Fruit fly (Drosophila melanogaster) whole organism, embryonic: ENCODE data around the gene mib1.

Experiments used
- Atf6 ChIP-seq: fragments of 200-800 bp; sonication (Bioruptor generic); IDR thresholded peaks from 2 replicates; pipeline ENCODE4 v1.3.6; 2022; ENCODE audit warnings: missing biosample characterization, missing genetic modification characterization
- Awh ChIP-seq: fragments of 200-800 bp; sonication (Bioruptor generic); IDR thresholded peaks from 2 replicates; pipeline ENCODE4, ENCODE4 v1.3.6; 2022; ENCODE audit warnings: missing biosample characterization, missing genetic modification characterization
- CG1024 ChIP-seq: fragments of 200-800 bp; sonication (Bioruptor generic); IDR thresholded peaks from 2 replicates; pipeline ENCODE4 v1.3.6; 2022; ENCODE audit warnings: missing biosample characterization, missing genetic modification characterization
- CG10366 ChIP-seq: fragments of 200-800 bp; sonication (Bioruptor generic); IDR thresholded peaks from 2 replicates; pipeline ENCODE4 v1.3.6; 2022; ENCODE audit warnings: missing biosample characterization, missing genetic modification characterization
- CG11398 ChIP-seq: fragments of 200-800 bp; sonication (Bioruptor generic); optimal IDR thresholded peaks from 2 replicates; lab custom pipeline; 2016; ENCODE audit warnings: missing biosample characterization, missing genetic modification characterization
- CG11456 ChIP-seq: fragments of 200-800 bp; sonication (Bioruptor generic); IDR thresholded peaks from 3 replicates; pipeline ENCODE4 v1.3.6; 2022; ENCODE audit warnings: missing biosample characterization, missing genetic modification characterization
- CG12104 ChIP-seq: fragments of 200-800 bp; sonication (Bioruptor generic); optimal IDR thresholded peaks from 3 replicates; lab custom pipeline; 2016; ENCODE audit warnings: missing biosample characterization, missing genetic modification characterization
- CG18764 ChIP-seq: fragments of 200-800 bp; sonication (Bioruptor generic); optimal IDR thresholded peaks from 3 replicates; lab custom pipeline; 2016; ENCODE audit warnings: missing biosample characterization, missing genetic modification characterization
- CG2678 ChIP-seq: fragments of 200-800 bp; sonication (Bioruptor generic); optimal IDR thresholded peaks from 3 replicates; lab custom pipeline; 2019; ENCODE audit warnings: missing biosample characterization, mild to moderate bottlenecking, missing genetic modification characterization, moderate library complexity
- CG31441 ChIP-seq: fragments of 200-800 bp; sonication (Bioruptor generic); IDR thresholded peaks from 2 replicates; pipeline ENCODE4 v1.3.6; 2022; ENCODE audit warnings: missing biosample characterization, missing genetic modification characterization
- CG7556 ChIP-seq: fragments of 200-800 bp; sonication (Bioruptor generic); optimal IDR thresholded peaks from 2 replicates; lab custom pipeline; 2017; ENCODE audit warnings: missing biosample characterization, mild to moderate bottlenecking, missing genetic modification characterization
- CG7745 ChIP-seq: fragments of 200-800 bp; sonication (Bioruptor generic); optimal IDR thresholded peaks from 2 replicates; lab custom pipeline; 2018; ENCODE audit warnings: missing biosample characterization, mild to moderate bottlenecking, missing genetic modification characterization, moderate library complexity
- CG9727 ChIP-seq: fragments of 200-800 bp; sonication (Bioruptor generic); optimal IDR thresholded peaks from 3 replicates; lab custom pipeline; 2017; ENCODE audit warnings: missing biosample characterization, mild to moderate bottlenecking, missing genetic modification characterization
- CG9797 ChIP-seq: fragments of 200-800 bp; sonication (Bioruptor generic); optimal IDR thresholded peaks from 3 replicates; lab custom pipeline; 2018; ENCODE audit warnings: missing biosample characterization, mild to moderate bottlenecking, missing genetic modification characterization
- D19B ChIP-seq: fragments of 200-800 bp; sonication (Bioruptor generic); optimal IDR thresholded peaks from 2 replicates; lab custom pipeline; 2017; ENCODE audit warnings: missing biosample characterization, mild to moderate bottlenecking, missing genetic modification characterization
- Dip2 ChIP-seq: fragments of 200-800 bp; sonication (Bioruptor generic); IDR thresholded peaks from 2 replicates; pipeline ENCODE4 v1.3.6; 2022; ENCODE audit warnings: missing biosample characterization, missing genetic modification characterization
- Dll ChIP-seq: fragments of 200-800 bp; sonication (Bioruptor generic); IDR thresholded peaks from 4 replicates; pipeline ENCODE4 v1.3.6; 2022; ENCODE audit warnings: missing biosample characterization, missing genetic modification characterization; ENCODE audit not compliant: partially characterized antibody
- Doc2 ChIP-seq: fragments of 200-800 bp; sonication (Bioruptor generic); IDR thresholded peaks from 2 replicates; pipeline ENCODE4 v1.3.6; 2022; ENCODE audit warnings: missing biosample characterization, missing genetic modification characterization
- Gug ChIP-seq: fragments of 200-800 bp; sonication (Bioruptor generic); IDR thresholded peaks from 4 replicates; pipeline ENCODE4 v1.3.6; 2022; ENCODE audit warnings: missing biosample characterization, missing genetic modification characterization
- HLH4C ChIP-seq: fragments of 200-800 bp; sonication (Bioruptor generic); IDR thresholded peaks from 3 replicates; pipeline ENCODE4 v1.3.6; 2022; ENCODE audit warnings: missing biosample characterization, missing genetic modification characterization; ENCODE audit not compliant: partially characterized antibody
- Jarid2 ChIP-seq: fragments of 200-800 bp; sonication (Bioruptor generic); optimal IDR thresholded peaks from 3 replicates; lab custom pipeline; 2017; ENCODE audit warnings: mild to moderate bottlenecking, missing biosample characterization, missing genetic modification reagents, missing genetic modification characterization
- Med ChIP-seq: fragments of 200-800 bp; sonication (Bioruptor generic); peaks from one replicate; lab custom pipeline; 2016; ENCODE audit warnings: missing biosample characterization, missing genetic modification characterization, mild to moderate bottlenecking, inconsistent platforms, moderate library complexity
- Pdp1 ChIP-seq, 2 experiments: fragments of 200-800 bp; sonication (Bioruptor generic); optimal IDR thresholded peaks; 3 replicates each; lab custom pipeline; 2016; ENCODE audit warnings: missing biosample characterization in 2 of 2, missing genetic modification characterization in 2 of 2, mild to moderate bottlenecking in 1 of 2, moderate library complexity in 1 of 2
- Poxn ChIP-seq: fragments of 200-800 bp; sonication (Bioruptor generic); IDR thresholded peaks from 2 replicates; pipeline ENCODE4 v1.3.6; 2022; ENCODE audit warnings: missing biosample characterization, missing genetic modification characterization
- Rfx ChIP-seq: fragments of 200-800 bp; sonication (Bioruptor generic); IDR thresholded peaks from 2 replicates; pipeline ENCODE4 v1.3.6; 2022; ENCODE audit warnings: missing biosample characterization, missing genetic modification characterization
- Side ChIP-seq: fragments of 200-800 bp; sonication (Bioruptor generic); optimal IDR thresholded peaks from 2 replicates; lab custom pipeline; 2016; ENCODE audit warnings: missing biosample characterization, missing genetic modification characterization
- Sox102F ChIP-seq: fragments of 200-800 bp; sonication (Bioruptor generic); optimal IDR thresholded peaks from 2 replicates; lab custom pipeline; 2018; ENCODE audit warnings: missing biosample characterization, mild to moderate bottlenecking, missing genetic modification characterization, moderate library complexity
- Trl ChIP-seq, 3 experiments: fragments of >200 bp in 2 of 3; fragments of 200-800 bp in 1 of 3; sonication (Bioruptor generic) in 1 of 3; optimal IDR thresholded peaks; 2 replicates in 1 of 3; 3 replicates in 2 of 3; lab custom pipeline; 2016 to 2017; ENCODE audit warnings: missing biosample characterization in 1 of 3, missing genetic modification characterization in 1 of 3
- Usf ChIP-seq: fragments of 200-800 bp; sonication (Bioruptor generic); optimal IDR thresholded peaks from 2 replicates; lab custom pipeline; 2017; ENCODE audit warnings: missing genotype, missing biosample characterization, missing genetic modification characterization
- bsh ChIP-seq, 2 experiments: fragments of 200-800 bp; sonication (Bioruptor generic); optimal IDR thresholded peaks; 2 replicates each; lab custom pipeline; 2017 to 2018; ENCODE audit warnings: mild to moderate bottlenecking in 2 of 2, missing biosample characterization in 2 of 2, missing genetic modification characterization in 2 of 2, moderate library complexity in 1 of 2
- btn ChIP-seq: fragments of 200-800 bp; sonication (Bioruptor generic); optimal IDR thresholded peaks from 2 replicates; lab custom pipeline; 2016; ENCODE audit warnings: missing biosample characterization, missing genetic modification characterization
- cato ChIP-seq: fragments of 200-800 bp; sonication (Bioruptor generic); optimal IDR thresholded peaks from 2 replicates; lab custom pipeline; 2016; ENCODE audit warnings: missing biosample characterization, missing genetic modification characterization, borderline replicate concordance
- corto ChIP-seq: fragments of 200-800 bp; sonication (Bioruptor generic); optimal IDR thresholded peaks from 2 replicates; lab custom pipeline; 2016; ENCODE audit warnings: missing biosample characterization, mild to moderate bottlenecking, missing genetic modification characterization, moderate library complexity
- crc ChIP-seq: fragments of 200-800 bp; sonication (Bioruptor generic); optimal IDR thresholded peaks from 2 replicates; lab custom pipeline; 2016; ENCODE audit warnings: missing biosample characterization, missing genetic modification characterization
- crp ChIP-seq, 2 experiments: fragments of 200-800 bp; sonication (Bioruptor generic); optimal IDR thresholded peaks; 2 replicates in 1 of 2; 3 replicates in 1 of 2; lab custom pipeline; 2017; ENCODE audit warnings: missing biosample characterization in 2 of 2, missing genetic modification characterization in 2 of 2, mild to moderate bottlenecking in 1 of 2, moderate library complexity in 1 of 2
- dimm ChIP-seq: fragments of 200-800 bp; sonication (Bioruptor generic); IDR thresholded peaks from 2 replicates; pipeline ENCODE4 v1.3.6; 2022; ENCODE audit warnings: missing biosample characterization, missing genetic modification characterization
- esg ChIP-seq: fragments of 200-800 bp; sonication (Bioruptor generic); conservative IDR thresholded peaks from 2 replicates; pipeline ENCODE4 v1.3.6; 2022; ENCODE audit warnings: missing biosample characterization, missing genetic modification characterization
- ewg ChIP-seq: fragments of 200-800 bp; sonication (Bioruptor generic); optimal IDR thresholded peaks from 3 replicates; lab custom pipeline; 2017; ENCODE audit warnings: mild to moderate bottlenecking, missing biosample characterization, missing genetic modification reagents, missing genetic modification characterization
- grn ChIP-seq: fragments of 200-800 bp; sonication (Bioruptor generic); optimal IDR thresholded peaks from 3 replicates; lab custom pipeline; 2017; ENCODE audit warnings: missing biosample characterization, missing genetic modification characterization
- insv ChIP-seq, 2 experiments: fragments of 200-800 bp; sonication (Bioruptor generic); optimal IDR thresholded peaks; 3 replicates each; lab custom pipeline; 2016 to 2018; ENCODE audit warnings: missing biosample characterization in 2 of 2, missing genetic modification characterization in 2 of 2
- lola ChIP-seq, 3 experiments: fragments of >200 bp in 2 of 3; fragments of 200-800 bp in 1 of 3; sonication (Bioruptor generic) in 1 of 3; optimal IDR thresholded peaks; 2 replicates each; lab custom pipeline; 2017 to 2019; ENCODE audit warnings: missing biosample characterization in 3 of 3, missing genetic modification characterization in 3 of 3, mild to moderate bottlenecking in 1 of 3, moderate library complexity in 1 of 3
- nom ChIP-seq: fragments of 200-800 bp; sonication (Bioruptor generic); optimal IDR thresholded peaks from 2 replicates; lab custom pipeline; 2017; ENCODE audit warnings: missing biosample characterization, missing genetic modification characterization, mild to moderate bottlenecking, moderate library complexity, missing genetic modification reagents
- peb ChIP-seq: fragments of 200-800 bp; sonication (Bioruptor generic); IDR thresholded peaks from 2 replicates; pipeline ENCODE4 v1.3.6; 2022; ENCODE audit warnings: missing biosample characterization, missing genetic modification characterization
- pita ChIP-seq: fragments of 200-800 bp; sonication (Bioruptor generic); optimal IDR thresholded peaks from 2 replicates; lab custom pipeline; 2017; ENCODE audit warnings: missing biosample characterization, mild to moderate bottlenecking, missing genetic modification characterization
- pzg ChIP-seq: fragments of 200-800 bp; sonication (Bioruptor generic); optimal IDR thresholded peaks from 3 replicates; lab custom pipeline; 2018; ENCODE audit warnings: missing biosample characterization, mild to moderate bottlenecking, missing genetic modification characterization, moderate library complexity
- row ChIP-seq: fragments of 200-800 bp; sonication (Bioruptor generic); IDR thresholded peaks from 3 replicates; pipeline ENCODE4 v1.3.6; 2022; ENCODE audit warnings: missing biosample characterization, missing genetic modification characterization
- sim ChIP-seq: fragments of 200-800 bp; sonication (Bioruptor generic); IDR thresholded peaks from 2 replicates; pipeline ENCODE4 v1.3.6; 2022; ENCODE audit warnings: missing biosample characterization, missing genetic modification characterization
- zen ChIP-seq: fragments of 200-800 bp; sonication (Bioruptor generic); optimal IDR thresholded peaks from 3 replicates; lab custom pipeline; 2018; ENCODE audit warnings: missing biosample characterization, mild to moderate bottlenecking, missing genetic modification characterization, moderate library complexity

mib1 gene

dm6 chr3L:15982783-15983432 is 28.7 kb downstream of the mib1 start, which contains the start of the genes brm and Arl1 (continued):
- TF ChIP-seq row (GFP tag; lab: Robert Waterston, UW) (peak; percentile 100), CG18764 (GFP tag; lab: Kevin White, UChicago) (peak; percentile 96), ewg (GFP tag; lab: Kevin White, UChicago) (peak; percentile 96), peb (GFP tag; lab: Robert Waterston, UW) (peak; percentile 99), Gug (GFP tag; lab: Robert Waterston, UW) (peak; percentile 98), HLH4C (GFP tag; lab: Robert Waterston, UW) (no peak), Awh (GFP tag; lab: Robert Waterston, UW) (peak; percentile 99), Dip2 (GFP tag; lab: Robert Waterston, UW) (peak; percentile 80), crp (GFP tag; optimal IDR thresholded peaks at IDR 0.05; lab: Kevin White, UChicago) (peak in 1 of 2 experiments; percentile 76), btn (GFP tag; lab: Kevin White, UChicago) (peak; percentile 50), pzg (GFP tag; lab: Kevin White, UChicago) (peak; percentile 67), crc (GFP tag; lab: Kevin White, UChicago) (peak; percentile 75), esg (peak; percentile 99), grn (GFP tag; lab: Kevin White, UChicago) (peak; percentile 65), D19B (peak; percentile 94), CG7556 (peak; percentile 95), Side (GFP tag; lab: Kevin White, UChicago) (peak; percentile 81), bsh (GFP tag; optimal IDR thresholded peaks at IDR 0.05; lab: Kevin White, UChicago) (peak; percentile 80 to 98), Poxn (GFP tag; lab: Robert Waterston, UW) (peak; percentile 97), Med (GFP tag; lab: Kevin White, UChicago) (peak; percentile 98), Rfx (peak; percentile 100), Trl (optimal IDR thresholded peaks at IDR 0.05; lab: Kevin White, UChicago) (no peak), Trl (GFP tag; optimal IDR thresholded peaks at IDR 0.05; lab: Kevin White, UChicago) (peak; percentile 85), corto (GFP tag; lab: Kevin White, UChicago) (peak; percentile 92), Jarid2 (GFP tag; lab: Kevin White, UChicago) (peak; percentile 84), Dll (GFP tag; lab: Robert Waterston, UW) (peak; percentile 59; the same call in 2 of the 4 replicates), cato (peak; percentile 96), CG12104 (peak; percentile 98), pita (GFP tag; lab: Kevin White, UChicago) (no peak), dimm (GFP tag; lab: Robert Waterston, UW) (peak; percentile 96), CG7745 (peak; percentile 33), CG1024 (peak; percentile 96), CG11456 (peak; percentile 99), Usf (peak; percentile 98), Atf6 (GFP tag; lab: Robert Waterston, UW) (peak; percentile 98), Pdp1 (GFP tag; optimal IDR thresholded peaks at IDR 0.05; lab: Kevin White, UChicago) (peak; percentile 92 to 93), insv (GFP tag; optimal IDR thresholded peaks at IDR 0.05; lab: Kevin White, UChicago) (peak in 1 of 2 experiments; percentile 84), nom (GFP tag; lab: Kevin White, UChicago) (peak; percentile 91), CG31441 (peak; percentile 100), CG2678 (tag; lab: Kevin White, UChicago) (peak; percentile 99), CG9727 (peak; percentile 99), zen (peak; percentile 98), Sox102F (peak; percentile 98), sim (peak; percentile 97), lola (GFP tag; optimal IDR thresholded peaks at IDR 0.05; lab: Kevin White, UChicago) (peak in 1 of 3 experiments; percentile 97), CG11398 (GFP tag; lab: Kevin White, UChicago) (peak; percentile 73), Doc2 (GFP tag; lab: Robert Waterston, UW) (peak; percentile 96), CG10366 (GFP tag; lab: Robert Waterston, UW) (peak; percentile 99), CG9797 (GFP tag; lab: Kevin White, UChicago) (peak; percentile 69)
